Worm (Caenorhabditis elegans) whole organism, L1 larva: Measurements from ENCODE around the gene vps-33.1.

ENCODE experiments used
- C16A3.4 ChIP-seq: fragments of 150-350 bp; optimal IDR thresholded peaks from 2 replicates; lab custom pipeline; 2014; ENCODE audit warnings: missing biosample characterization, missing genetic modification characterization
- ama-1 ChIP-seq: fragments of 150-350 bp; optimal IDR thresholded peaks from 2 replicates; lab custom pipeline; 2014
- blmp-1 ChIP-seq: fragments of 150-350 bp; optimal IDR thresholded peaks from 2 replicates; lab custom pipeline; 2014; ENCODE audit warnings: missing biosample characterization, missing genetic modification characterization
- ceh-90 ChIP-seq: sonication (generic microtip); optimal IDR thresholded peaks from 2 replicates; lab custom pipeline; 2016; ENCODE audit warnings: missing genetic modification characterization, missing compliant biosample characterization
- dpl-1 ChIP-seq, 3 experiments: fragments of 150-350 bp in 2 of 3; sonication (generic microtip) in 1 of 3; optimal IDR thresholded peaks; 2 replicates each; lab custom pipeline; 2014 to 2017; ENCODE audit warnings: missing biosample characterization in 3 of 3, missing genetic modification characterization in 3 of 3, missing genetic modification reagents in 3 of 3
- efl-1 ChIP-seq, 4 experiments: fragments of 150-350 bp; optimal IDR thresholded peaks in 3 of 4; peaks in 1 of 4; 1 replicate in 1 of 4; 2 replicates in 3 of 4; lab custom pipeline; 2014; ENCODE audit warnings: missing biosample characterization in 2 of 4, missing genetic modification characterization in 2 of 4, missing genetic modification reagents in 2 of 4
- egl-27 ChIP-seq, 2 experiments: fragments of 150-350 bp in 1 of 2; sonication (generic microtip); optimal IDR thresholded peaks; 3 replicates each; lab custom pipeline; 2017 to 2018; ENCODE audit warnings: missing biosample characterization in 2 of 2, missing genetic modification characterization in 2 of 2, missing genetic modification reagents in 2 of 2
- elt-3 ChIP-seq, 6 experiments: fragments of 150-350 bp in 1 of 6; sonication (generic microtip); optimal IDR thresholded peaks; 2 replicates each; lab custom pipeline; 2017 to 2018; ENCODE audit warnings: missing biosample characterization in 6 of 6, missing genetic modification characterization in 6 of 6, inconsistent platforms in 1 of 6
- ets-5 ChIP-seq: fragments of 200-800 bp; sonication (Bioruptor generic); IDR thresholded peaks from 2 replicates; pipeline ENCODE4 v1.3.6; 2022; ENCODE audit warnings: missing genetic modification characterization, missing compliant biosample characterization
- fkh-8 ChIP-seq: sonication (generic microtip); optimal IDR thresholded peaks from 2 replicates; lab custom pipeline; 2016; ENCODE audit warnings: mild to moderate bottlenecking, missing genetic modification characterization, missing compliant biosample characterization
- irx-1 ChIP-seq: sonication (generic microtip); optimal IDR thresholded peaks from 2 replicates; lab custom pipeline; 2016; ENCODE audit warnings: missing genetic modification characterization, missing compliant biosample characterization
- isw-1 ChIP-seq: fragments of 200-800 bp; sonication (Bioruptor generic); IDR thresholded peaks from 2 replicates; pipeline ENCODE4 v1.3.6; 2022; ENCODE audit warnings: missing genetic modification characterization, missing compliant biosample characterization
- jun-1 ChIP-seq: fragments of 150-350 bp; optimal IDR thresholded peaks from 2 replicates; lab custom pipeline; 2014; ENCODE audit warnings: missing biosample characterization, missing genetic modification reagents, missing genetic modification characterization
- lin-14 ChIP-seq: fragments of 200-800 bp; sonication (Bioruptor generic); optimal IDR thresholded peaks from 2 replicates; lab custom pipeline; 2018; ENCODE audit warnings: mild to moderate bottlenecking, missing genetic modification characterization, moderate library complexity, missing compliant biosample characterization
- lin-35 ChIP-seq, 2 experiments: fragments of 150-350 bp; optimal IDR thresholded peaks; 2 replicates each; lab custom pipeline; 2014; ENCODE audit warnings: missing biosample characterization in 2 of 2, missing genetic modification characterization in 2 of 2, missing genetic modification reagents in 2 of 2
- mab-9 ChIP-seq: fragments of 200-800 bp; sonication (Bioruptor generic); IDR thresholded peaks from 2 replicates; pipeline ENCODE4 v1.3.6; 2022; ENCODE audit warnings: missing genetic modification reagents, missing genetic modification characterization, missing compliant biosample characterization
- mdl-1 ChIP-seq, 2 experiments: fragments of 150-350 bp; optimal IDR thresholded peaks; 2 replicates each; lab custom pipeline; 2014 to 2017; ENCODE audit warnings: missing biosample characterization in 2 of 2, missing genetic modification characterization in 2 of 2, inconsistent platforms in 1 of 2
- nhr-11 ChIP-seq: fragments of 150-350 bp; optimal IDR thresholded peaks from 2 replicates; lab custom pipeline; 2014; ENCODE audit warnings: missing biosample characterization, missing genetic modification characterization
- nhr-12 ChIP-seq: sonication (generic microtip); optimal IDR thresholded peaks from 2 replicates; lab custom pipeline; 2017; ENCODE audit warnings: missing biosample characterization, missing genetic modification characterization
- nhr-19 ChIP-seq: fragments of 200-800 bp; sonication (Bioruptor generic); conservative IDR thresholded peaks from 2 replicates; pipeline ENCODE4 v1.3.6; 2022; ENCODE audit warnings: missing genetic modification characterization, missing compliant biosample characterization
- nhr-20 ChIP-seq: sonication (generic microtip); optimal IDR thresholded peaks from 2 replicates; lab custom pipeline; 2016; ENCODE audit warnings: mild to moderate bottlenecking, missing genetic modification characterization, missing compliant biosample characterization
- nhr-28 ChIP-seq: fragments of 150-350 bp; optimal IDR thresholded peaks from 2 replicates; lab custom pipeline; 2014; ENCODE audit warnings: missing biosample characterization, missing genetic modification characterization
- nhr-71 ChIP-seq: sonication (generic microtip); optimal IDR thresholded peaks from 2 replicates; lab custom pipeline; 2016; ENCODE audit warnings: mild to moderate bottlenecking, missing genetic modification characterization, moderate library complexity, missing compliant biosample characterization
- nhr-76 ChIP-seq: sonication (generic microtip); optimal IDR thresholded peaks from 2 replicates; lab custom pipeline; 2017; ENCODE audit warnings: missing biosample characterization, missing genetic modification characterization
- nhr-77 ChIP-seq: fragments of 150-350 bp; optimal IDR thresholded peaks from 2 replicates; lab custom pipeline; 2014; ENCODE audit warnings: missing biosample characterization, missing genetic modification characterization
- nhr-84 ChIP-seq: sonication (generic microtip); optimal IDR thresholded peaks from 2 replicates; lab custom pipeline; 2017; ENCODE audit warnings: missing biosample characterization, missing genetic modification characterization
- nhr-85 ChIP-seq: sonication (generic microtip); peaks from one replicate; lab custom pipeline; 2016; ENCODE audit warnings: missing genetic modification characterization, inconsistent platforms, missing compliant biosample characterization
- nhr-90 ChIP-seq: sonication (generic microtip); optimal IDR thresholded peaks from 2 replicates; lab custom pipeline; 2016; ENCODE audit warnings: mild to moderate bottlenecking, missing genetic modification characterization, missing compliant biosample characterization; ENCODE audit not compliant: poor library complexity
- rnt-1 ChIP-seq: sonication (generic microtip); optimal IDR thresholded peaks from 2 replicates; lab custom pipeline; 2016; ENCODE audit warnings: mild to moderate bottlenecking, missing genetic modification characterization, moderate library complexity, missing compliant biosample characterization
- snu-23 ChIP-seq: sonication (generic microtip); optimal IDR thresholded peaks from 2 replicates; lab custom pipeline; 2016; ENCODE audit warnings: missing genetic modification characterization, missing compliant biosample characterization
- sptf-1 ChIP-seq: fragments of 150-350 bp; optimal IDR thresholded peaks from 2 replicates; lab custom pipeline; 2014; ENCODE audit warnings: missing biosample characterization, missing genetic modification characterization
- sup-37 ChIP-seq: fragments of 200-800 bp; sonication (Bioruptor generic); optimal IDR thresholded peaks from 2 replicates; lab custom pipeline; 2018; ENCODE audit warnings: mild to moderate bottlenecking, missing genetic modification characterization, missing compliant biosample characterization
- tlp-1 ChIP-seq: fragments of 150-350 bp; optimal IDR thresholded peaks from 2 replicates; lab custom pipeline; 2014; ENCODE audit warnings: missing biosample characterization, missing genetic modification characterization
- unc-130 ChIP-seq: fragments of 150-350 bp; optimal IDR thresholded peaks from 2 replicates; lab custom pipeline; 2017; ENCODE audit warnings: missing biosample characterization, missing genetic modification characterization, inconsistent platforms
- vab-15 ChIP-seq: sonication (generic microtip); optimal IDR thresholded peaks from 2 replicates; lab custom pipeline; 2017; ENCODE audit warnings: missing genotype, mild to moderate bottlenecking, missing genetic modification characterization, missing compliant biosample characterization
- xbp-1 ChIP-seq: sonication (generic microtip); optimal IDR thresholded peaks from 2 replicates; lab custom pipeline; 2016; ENCODE audit warnings: missing genetic modification characterization, missing compliant biosample characterization
- ztf-11 ChIP-seq, 2 experiments: sonication (generic microtip); optimal IDR thresholded peaks; 2 replicates each; lab custom pipeline; 2016 to 2017; ENCODE audit warnings: missing genetic modification characterization in 2 of 2, missing biosample characterization in 1 of 2, missing compliant biosample characterization in 1 of 2
- ztf-4 ChIP-seq: fragments of 150-350 bp; optimal IDR thresholded peaks from 2 replicates; lab custom pipeline; 2014; ENCODE audit warnings: missing biosample characterization, missing genetic modification characterization

vps-33.1 gene

DNA sequence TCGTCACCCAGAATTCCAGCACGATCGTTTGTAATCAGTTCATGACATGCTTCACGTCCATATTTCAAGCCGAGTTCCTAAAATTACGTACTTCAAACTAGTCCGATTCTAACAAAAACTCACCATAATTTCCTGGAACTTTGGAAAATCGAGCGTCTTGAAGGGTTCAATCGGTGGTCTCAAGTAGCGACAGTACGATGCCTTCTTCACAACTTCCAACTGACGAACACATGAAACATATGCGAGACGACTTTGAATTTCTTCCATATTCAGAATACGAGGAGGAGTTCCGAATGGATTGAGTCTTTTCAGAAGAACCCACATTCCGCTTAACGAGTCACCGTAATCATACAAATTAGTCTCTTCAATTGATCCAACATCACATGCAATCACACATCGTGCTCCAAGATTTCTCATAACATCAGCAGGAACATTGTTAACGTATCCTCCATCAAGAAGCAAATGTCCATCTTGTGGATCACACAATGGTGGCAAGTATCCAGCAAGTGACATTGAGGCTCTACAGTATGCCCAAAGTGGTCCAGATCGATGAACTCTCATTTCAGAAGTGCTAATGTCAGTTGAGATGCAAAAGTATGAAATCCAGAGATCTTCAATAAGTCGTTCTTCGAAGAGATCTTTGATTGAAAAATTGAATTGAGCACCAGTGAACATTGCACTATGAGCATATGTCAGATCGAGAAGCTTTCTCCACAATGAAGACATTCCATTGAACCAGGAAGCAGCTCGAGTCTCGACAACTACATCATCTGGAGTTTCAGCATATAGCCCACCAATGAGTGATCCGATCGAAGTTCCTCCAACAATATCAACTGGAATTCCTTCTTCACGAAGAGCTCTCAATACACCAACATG, 25.5 kb downstream of the vps-33.1 start:
- TF ChIP-seq ceh-90 (tag; lab: Kevin White, UChicago): no peak
- TF ChIP-seq unc-130: no peak
- no peak for TF ChIP-seq efl-1 (optimal IDR thresholded peaks at IDR 0.05; lab: Kevin White, UChicago)
- peak in 1 of 2 experiments; percentile 64 for TF ChIP-seq efl-1 (GFP tag; optimal IDR thresholded peaks at IDR 0.05 in 1 of 2; lab: Kevin White, UChicago)

DNA sequence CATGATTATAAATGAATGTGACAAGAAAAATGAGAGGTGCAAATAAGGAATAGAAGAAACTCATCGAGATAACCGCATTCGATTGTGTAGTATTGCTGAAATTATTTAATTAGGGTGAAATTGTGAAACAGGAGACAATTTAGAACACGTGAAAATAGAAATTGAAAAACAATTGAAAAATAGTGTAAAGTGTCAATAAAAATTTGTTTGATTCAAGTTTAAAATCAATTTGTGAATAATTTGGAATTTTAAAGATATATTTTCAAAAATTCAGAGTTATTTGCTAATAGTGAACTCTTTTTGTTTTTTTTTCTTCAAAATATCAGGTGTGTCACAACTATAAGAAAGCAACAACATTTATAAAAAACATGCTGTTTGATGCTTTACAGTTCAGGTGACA, 30.6 kb downstream of the vps-33.1 start, which contains the start of gene ZK370.4:
TSS of gene ZK370.4 (minus strand) at position 101 of the 400 bp plus-strand sequence.
- TF ChIP-seq ceh-90 (tag; lab: Kevin White, UChicago): no peak
- no peak for TF ChIP-seq mab-9
- no peak for TF ChIP-seq isw-1 (GFP tag; lab: Robert Waterston, UW)
- no peak for TF ChIP-seq xbp-1 (tag; lab: Kevin White, UChicago)
- no peak for TF ChIP-seq rnt-1 (tag; lab: Kevin White, UChicago)
- no peak for TF ChIP-seq ama-1 (lab: Kevin White, UChicago)
- TF ChIP-seq efl-1 (optimal IDR thresholded peaks at IDR 0.05; lab: Kevin White, UChicago): no peak
- TF ChIP-seq efl-1 (GFP tag; optimal IDR thresholded peaks at IDR 0.05 in 1 of 2; lab: Kevin White, UChicago): peak in 1 of 2 experiments; percentile 57
- no peak for TF ChIP-seq sptf-1 (tag; lab: Kevin White, UChicago)

DNA sequence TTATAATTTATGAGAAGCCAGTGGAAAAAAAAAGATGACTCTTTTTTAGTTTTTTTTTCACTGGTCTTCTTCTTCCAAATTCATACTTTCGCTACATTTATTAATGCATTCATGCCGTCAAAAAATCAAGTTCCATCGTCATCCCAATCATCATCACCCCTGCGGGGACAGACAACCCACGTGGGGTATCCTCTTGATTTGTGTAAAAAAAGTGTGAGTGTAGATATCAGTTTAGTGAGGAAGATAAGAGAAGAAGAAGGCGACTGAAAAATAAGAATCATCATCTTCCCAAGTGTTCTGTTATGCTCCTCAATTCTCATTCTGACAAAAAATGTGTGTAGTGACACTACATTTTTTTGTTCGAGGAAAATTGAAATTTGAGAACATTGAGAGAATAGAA, 31.2 kb downstream of the vps-33.1 start:
- TF ChIP-seq elt-3 (tag; optimal IDR thresholded peaks at IDR 0.05; lab: Kevin White, UChicago) (peak in 1 of 6 experiments; percentile 54), lin-35 (GFP tag; optimal IDR thresholded peaks at IDR 0.05; lab: Kevin White, UChicago) (peak in 1 of 2 experiments; percentile 40), blmp-1 (tag; lab: Kevin White, UChicago) (peak; percentile 36), xbp-1 (tag; lab: Kevin White, UChicago) (no peak), mab-9 (no peak), nhr-90 (peak; percentile 12), nhr-11 (tag; lab: Kevin White, UChicago) (no peak), mdl-1 (tag; optimal IDR thresholded peaks at IDR 0.05; lab: Kevin White, UChicago) (peak in 1 of 2 experiments; percentile 54), nhr-71 (peak; percentile 45), snu-23 (peak; percentile 30), lin-14 (GFP tag; lab: Kevin White, UChicago) (peak; percentile 50)

DNA sequence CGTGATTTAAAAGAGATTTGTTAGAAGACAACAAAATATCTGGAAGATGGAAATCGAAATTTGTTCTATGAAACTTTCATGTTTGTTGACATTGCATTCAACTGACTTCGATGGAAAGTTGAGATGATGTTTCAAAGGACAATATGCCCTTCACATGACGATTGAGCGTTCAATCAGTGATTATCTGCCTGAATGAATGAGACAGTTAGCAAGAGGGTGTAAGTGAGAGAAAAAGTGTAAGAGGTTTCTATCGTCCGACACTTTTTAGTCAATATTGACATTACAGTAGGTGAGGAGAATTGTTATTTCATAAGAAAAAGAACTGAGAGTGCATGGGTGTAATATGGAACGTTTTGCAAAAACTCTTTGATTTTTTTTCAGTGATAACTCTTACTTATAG, 32.5 kb downstream of the vps-33.1 start:
- TF ChIP-seq fkh-8 (tag; lab: Kevin White, UChicago) (no peak), irx-1 (tag; lab: Kevin White, UChicago) (no peak), ets-5 (GFP tag; lab: Robert Waterston, UW) (no peak), sup-37 (GFP tag; lab: Kevin White, UChicago) (no peak), tlp-1 (tag; lab: Kevin White, UChicago) (no peak), mdl-1 (tag; optimal IDR thresholded peaks at IDR 0.05; lab: Kevin White, UChicago) (peak in 1 of 2 experiments; percentile 57), nhr-12 (no peak), nhr-84 (tag; lab: Kevin White, UChicago) (no peak), blmp-1 (tag; lab: Kevin White, UChicago) (peak; percentile 75), elt-3 (tag; optimal IDR thresholded peaks at IDR 0.05; lab: Kevin White, UChicago) (peak in 4 of 6 experiments; percentile 1 to 95 (median 32)), unc-130 (no peak), nhr-77 (tag; lab: Kevin White, UChicago) (no peak), nhr-20 (tag; lab: Kevin White, UChicago) (peak; percentile 30), lin-35 (GFP tag; optimal IDR thresholded peaks at IDR 0.05; lab: Kevin White, UChicago) (peak in 1 of 2 experiments; percentile 68), nhr-76 (tag; lab: Kevin White, UChicago) (no peak), nhr-85 (peak; percentile 49), lin-14 (GFP tag; lab: Kevin White, UChicago) (peak; percentile 43), dpl-1 (GFP tag; optimal IDR thresholded peaks at IDR 0.05; lab: Kevin White, UChicago) (no peak), nhr-28 (tag; lab: Kevin White, UChicago) (no peak), ztf-11 (tag; optimal IDR thresholded peaks at IDR 0.05; lab: Kevin White, UChicago) (no peak), egl-27 (tag; optimal IDR thresholded peaks at IDR 0.05; lab: Kevin White, UChicago) (no peak), nhr-19 (GFP tag; lab: Robert Waterston, UW) (peak; percentile 51), ztf-4 (tag; lab: Kevin White, UChicago) (no peak), snu-23 (peak; percentile 42), vab-15 (no peak), jun-1 (no peak), C16A3.4 (tag; lab: Kevin White, UChicago) (peak; percentile 31), nhr-71 (peak; percentile 13)
